Fruit fly (Drosophila melanogaster) Kc167 (cell line): ENCODE data around the gene eIF2D.

Experiments used
- insv ChIP-seq: fragments of >200 bp; optimal IDR thresholded peaks from 3 replicates; lab custom pipeline; 2018; ENCODE audit warnings: missing external identifiers
- ttk ChIP-seq: sonication (Bioruptor generic); optimal IDR thresholded peaks from 2 replicates; lab custom pipeline; 2017; ENCODE audit warnings: missing external identifiers

- TF ChIP-seq ttk (lab: Kevin White, UChicago) (no peak), insv (lab: Kevin White, UChicago) (no peak)
Observed at dm6 chr3R:29122817-29123611, 28.6 kb downstream of the eIF2D start, which contains the start of the genes yem and Ctl2.
